Fruit fly (Drosophila melanogaster) whole organism, embryonic: ENCODE measurements around the gene CG44044.

ENCODE experiments used
- Atf6 ChIP-seq: fragments of 200-800 bp; sonication (Bioruptor generic); IDR thresholded peaks from 2 replicates; pipeline ENCODE4 v1.3.6; 2022; ENCODE audit warnings: missing biosample characterization, missing genetic modification characterization
- CG11085 ChIP-seq: fragments of 200-800 bp; sonication (Bioruptor generic); IDR thresholded peaks from 2 replicates; pipeline ENCODE4 v1.3.6; 2022; ENCODE audit warnings: missing biosample characterization, missing genetic modification characterization
- CG11560 ChIP-seq: fragments of 200-800 bp; sonication (Bioruptor generic); IDR thresholded peaks from 3 replicates; pipeline ENCODE4 v1.3.6; 2022; ENCODE audit warnings: missing biosample characterization, missing genetic modification characterization
- CG12236 ChIP-seq: fragments of 200-800 bp; sonication (Bioruptor generic); optimal IDR thresholded peaks from 2 replicates; lab custom pipeline; 2016; ENCODE audit warnings: missing biosample characterization, missing genetic modification characterization
- CG14667 ChIP-seq: fragments of 200-800 bp; sonication (Bioruptor generic); IDR thresholded peaks from 2 replicates; pipeline ENCODE4 v1.3.6; 2022; ENCODE audit warnings: missing biosample characterization, missing genetic modification characterization
- CG15073 ChIP-seq: fragments of 200-800 bp; sonication (Bioruptor generic); optimal IDR thresholded peaks from 2 replicates; lab custom pipeline; 2016; ENCODE audit warnings: missing biosample characterization, missing genetic modification characterization
- CG15696 ChIP-seq: fragments of 200-800 bp; sonication (Bioruptor generic); optimal IDR thresholded peaks from 2 replicates; lab custom pipeline; 2019; ENCODE audit warnings: missing biosample characterization, mild to moderate bottlenecking, missing genetic modification characterization, moderate library complexity
- CG3065 ChIP-seq: fragments of 200-800 bp; sonication (Bioruptor generic); optimal IDR thresholded peaks from 2 replicates; lab custom pipeline; 2016; ENCODE audit warnings: missing biosample characterization, missing genetic modification characterization
- CG31388 ChIP-seq: fragments of 200-800 bp; sonication (Bioruptor generic); optimal IDR thresholded peaks from 2 replicates; lab custom pipeline; 2016; ENCODE audit warnings: missing biosample characterization, missing genetic modification characterization
- CG31441 ChIP-seq: fragments of 200-800 bp; sonication (Bioruptor generic); IDR thresholded peaks from 2 replicates; pipeline ENCODE4 v1.3.6; 2022; ENCODE audit warnings: missing biosample characterization, missing genetic modification characterization
- CG4282 ChIP-seq: fragments of 200-800 bp; sonication (Bioruptor generic); optimal IDR thresholded peaks from 2 replicates; lab custom pipeline; 2016; ENCODE audit warnings: missing biosample characterization, missing genetic modification characterization
- CG7556 ChIP-seq: fragments of 200-800 bp; sonication (Bioruptor generic); optimal IDR thresholded peaks from 2 replicates; lab custom pipeline; 2017; ENCODE audit warnings: missing biosample characterization, mild to moderate bottlenecking, missing genetic modification characterization
- CG7839 ChIP-seq: fragments of 200-800 bp; sonication (Bioruptor generic); optimal IDR thresholded peaks from 3 replicates; lab custom pipeline; 2018; ENCODE audit warnings: missing biosample characterization, mild to moderate bottlenecking, missing genetic modification characterization, moderate library complexity
- CG7928 ChIP-seq: fragments of 200-800 bp; sonication (Bioruptor generic); optimal IDR thresholded peaks from 2 replicates; lab custom pipeline; 2017; ENCODE audit warnings: missing biosample characterization, mild to moderate bottlenecking, missing genetic modification characterization
- CG8281 ChIP-seq: fragments of 200-800 bp; sonication (Bioruptor generic); optimal IDR thresholded peaks from 2 replicates; lab custom pipeline; 2018; ENCODE audit warnings: missing biosample characterization, mild to moderate bottlenecking, missing genetic modification characterization, moderate library complexity
- CG8924 ChIP-seq: fragments of 200-800 bp; optimal IDR thresholded peaks from 3 replicates; lab custom pipeline; 2019; ENCODE audit warnings: missing biosample characterization, mild to moderate bottlenecking, missing genetic modification characterization, moderate library complexity
- CTCF ChIP-seq: fragments of 200-800 bp; sonication (Bioruptor generic); optimal IDR thresholded peaks from 2 replicates; lab custom pipeline; 2017; ENCODE audit warnings: missing biosample characterization, mild to moderate bottlenecking, missing genetic modification characterization, moderate library complexity
- Doc2 ChIP-seq: fragments of 200-800 bp; sonication (Bioruptor generic); IDR thresholded peaks from 2 replicates; pipeline ENCODE4 v1.3.6; 2022; ENCODE audit warnings: missing biosample characterization, missing genetic modification characterization
- Drgx ChIP-seq: fragments of 200-800 bp; sonication (Bioruptor generic); IDR thresholded peaks from 2 replicates; pipeline ENCODE4 v1.3.6; 2022; ENCODE audit warnings: missing biosample characterization, missing genetic modification characterization
- Ets65A ChIP-seq: fragments of 200-800 bp; sonication (Bioruptor generic); peaks from one replicate; lab custom pipeline; 2016; ENCODE audit warnings: missing biosample characterization, missing genetic modification characterization
- Hand ChIP-seq: fragments of 200-800 bp; sonication (Bioruptor generic); optimal IDR thresholded peaks from 2 replicates; lab custom pipeline; 2017; ENCODE audit warnings: mild to moderate bottlenecking, missing biosample characterization, missing genetic modification reagents, missing genetic modification characterization
- Med ChIP-seq: fragments of 200-800 bp; sonication (Bioruptor generic); peaks from one replicate; lab custom pipeline; 2016; ENCODE audit warnings: missing biosample characterization, missing genetic modification characterization, mild to moderate bottlenecking, inconsistent platforms, moderate library complexity
- NC2β ChIP-seq: fragments of 200-800 bp; sonication (Bioruptor generic); optimal IDR thresholded peaks from 2 replicates; lab custom pipeline; 2016; ENCODE audit warnings: missing biosample characterization, missing genetic modification characterization
- NfI ChIP-seq: fragments of 200-800 bp; sonication (Bioruptor generic); optimal IDR thresholded peaks from 3 replicates; lab custom pipeline; 2018; ENCODE audit warnings: missing biosample characterization, mild to moderate bottlenecking, missing genetic modification characterization, moderate library complexity
- Ptx1 ChIP-seq: fragments of 200-800 bp; sonication (Bioruptor generic); IDR thresholded peaks from 2 replicates; pipeline ENCODE4 v1.3.6; 2022; ENCODE audit warnings: missing biosample characterization, missing genetic modification characterization
- Six4 ChIP-seq: fragments of 200-800 bp; sonication (Bioruptor generic); optimal IDR thresholded peaks from 2 replicates; lab custom pipeline; 2016; ENCODE audit warnings: missing biosample characterization, missing genetic modification characterization
- Stat92E ChIP-seq, 3 experiments: fragments of >200 bp in 2 of 3; fragments of 200-800 bp in 1 of 3; sonication (Bioruptor generic) in 1 of 3; optimal IDR thresholded peaks; 2 replicates each; lab custom pipeline; 2017 to 2019; ENCODE audit warnings: missing biosample characterization in 3 of 3, missing genetic modification characterization in 3 of 3, mild to moderate bottlenecking in 1 of 3, moderate library complexity in 1 of 3
- bsh ChIP-seq, 2 experiments: fragments of 200-800 bp; sonication (Bioruptor generic); optimal IDR thresholded peaks; 2 replicates each; lab custom pipeline; 2017 to 2018; ENCODE audit warnings: mild to moderate bottlenecking in 2 of 2, missing biosample characterization in 2 of 2, missing genetic modification characterization in 2 of 2, moderate library complexity in 1 of 2
- croc ChIP-seq: fragments of 200-800 bp; sonication (Bioruptor generic); conservative IDR thresholded peaks from 3 replicates; pipeline ENCODE4 v1.3.6; 2022; ENCODE audit warnings: missing biosample characterization, missing genetic modification characterization
- disco-r ChIP-seq: fragments of 200-800 bp; sonication (Bioruptor generic); optimal IDR thresholded peaks from 2 replicates; lab custom pipeline; 2016; ENCODE audit warnings: missing biosample characterization, missing genetic modification characterization
- ems ChIP-seq: fragments of 200-800 bp; sonication (Bioruptor generic); optimal IDR thresholded peaks from 3 replicates; lab custom pipeline; 2016; ENCODE audit warnings: missing biosample characterization, missing genetic modification characterization
- hb ChIP-seq: fragments of 200-800 bp; sonication (Bioruptor generic); IDR thresholded peaks from 3 replicates; pipeline ENCODE4 v1.3.6; 2022; ENCODE audit warnings: missing biosample characterization, missing genetic modification characterization; ENCODE audit not compliant: partially characterized antibody
- hbn ChIP-seq: fragments of 200-800 bp; sonication (Bioruptor generic); IDR thresholded peaks from 2 replicates; pipeline ENCODE4 v1.3.6; 2022; ENCODE audit warnings: missing biosample characterization, missing genetic modification characterization; ENCODE audit not compliant: partially characterized antibody
- jing ChIP-seq: fragments of 200-800 bp; sonication (Bioruptor generic); optimal IDR thresholded peaks from 2 replicates; lab custom pipeline; 2018; ENCODE audit warnings: missing biosample characterization, mild to moderate bottlenecking, missing genetic modification characterization
- lilli ChIP-seq: fragments of 200-800 bp; sonication (Bioruptor generic); optimal IDR thresholded peaks from 3 replicates; lab custom pipeline; 2016; ENCODE audit warnings: missing biosample characterization, missing genetic modification characterization
- nom ChIP-seq: fragments of 200-800 bp; sonication (Bioruptor generic); optimal IDR thresholded peaks from 2 replicates; lab custom pipeline; 2017; ENCODE audit warnings: missing biosample characterization, missing genetic modification characterization, mild to moderate bottlenecking, moderate library complexity, missing genetic modification reagents
- pan ChIP-seq, 4 experiments: fragments of >200 bp in 3 of 4; fragments of 200-800 bp in 1 of 4; sonication (Bioruptor generic) in 1 of 4; optimal IDR thresholded peaks in 3 of 4; IDR thresholded peaks in 1 of 4; 2 replicates each; pipeline versions ENCODE4 v1.3.6 to Lab custom; 2017 to 2022; ENCODE audit warnings: missing biosample characterization in 2 of 4, missing genetic modification characterization in 2 of 4, mixed read lengths in 1 of 4
- pho ChIP-seq: fragments of 200-800 bp; sonication (Bioruptor generic); optimal IDR thresholded peaks from 2 replicates; lab custom pipeline; 2016; ENCODE audit warnings: missing biosample characterization, missing genetic modification characterization
- prd ChIP-seq, 3 experiments: fragments of >200 bp in 2 of 3; fragments of 200-800 bp in 1 of 3; sonication (Bioruptor generic) in 1 of 3; optimal IDR thresholded peaks in 2 of 3; IDR thresholded peaks in 1 of 3; 2 replicates in 2 of 3; 3 replicates in 1 of 3; pipeline versions ENCODE4 v1.3.6 to Lab custom; 2017 to 2022; ENCODE audit warnings: missing biosample characterization in 1 of 3, missing genetic modification characterization in 1 of 3
- ranshi ChIP-seq: fragments of 200-800 bp; sonication (Bioruptor generic); IDR thresholded peaks from 2 replicates; pipeline ENCODE4 v1.3.6; 2022; ENCODE audit warnings: missing biosample characterization, missing genetic modification characterization
- sc ChIP-seq, 3 experiments: fragments of >200 bp in 2 of 3; fragments of 200-800 bp in 1 of 3; sonication (Bioruptor generic) in 1 of 3; optimal IDR thresholded peaks; 2 replicates in 2 of 3; 3 replicates in 1 of 3; lab custom pipeline; 2017; ENCODE audit warnings: mild to moderate bottlenecking in 1 of 3, missing biosample characterization in 1 of 3, missing genetic modification characterization in 1 of 3, missing genetic modification reagents in 1 of 3
- sens ChIP-seq: fragments of 200-800 bp; sonication (Bioruptor generic); peaks from one replicate; lab custom pipeline; 2016; ENCODE audit warnings: missing biosample characterization, missing genetic modification characterization
- sr ChIP-seq: fragments of 200-800 bp; sonication (Bioruptor generic); IDR thresholded peaks from 3 replicates; pipeline ENCODE4 v1.3.6; 2022; ENCODE audit warnings: missing biosample characterization, missing genetic modification characterization
- tin ChIP-seq: fragments of 200-800 bp; sonication (Bioruptor generic); optimal IDR thresholded peaks from 3 replicates; lab custom pipeline; 2016; ENCODE audit warnings: missing biosample characterization, missing genetic modification characterization
- tx ChIP-seq: fragments of 200-800 bp; sonication (Bioruptor generic); optimal IDR thresholded peaks from 2 replicates; lab custom pipeline; 2016; ENCODE audit warnings: missing biosample characterization, missing genetic modification characterization
- vvl ChIP-seq: fragments of 200-800 bp; sonication (Bioruptor generic); IDR thresholded peaks from 2 replicates; pipeline ENCODE4 v1.3.6; 2022; ENCODE audit warnings: missing biosample characterization, missing genetic modification characterization

Gene CG44044

DNA sequence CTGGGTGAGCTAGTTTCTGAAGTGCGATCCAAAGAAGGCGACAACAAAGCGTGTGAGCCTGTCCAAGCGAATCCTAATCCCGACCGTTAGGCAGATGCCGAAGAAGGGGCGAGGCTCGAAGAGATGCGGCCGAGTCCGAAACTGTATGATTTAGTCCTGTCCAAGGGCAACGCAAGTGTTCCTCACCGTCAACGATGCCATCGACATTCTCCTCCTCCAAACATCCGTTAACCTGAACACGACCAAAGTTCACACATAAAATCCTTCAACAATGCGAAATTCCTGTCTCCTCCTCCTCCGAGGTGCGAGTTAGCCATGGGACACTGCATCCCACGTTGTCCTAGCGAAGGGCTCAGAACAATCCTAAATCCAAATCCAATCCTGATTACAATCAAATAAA, 17.8 kb downstream of the CG44044 start, which contains the start of gene Sulf1:
Gene Sulf1, minus strand, starts transcription at position 101 of the 400 bp plus-strand sequence.
- TF ChIP-seq Atf6 (GFP tag; lab: Robert Waterston, UW): 0 out of 2 replicates have a peak, but pooled peaks have one; percentile 29
- TF ChIP-seq Ets65A (GFP tag; lab: Kevin White, UChicago): no peak
- TF ChIP-seq ems (GFP tag; lab: Kevin White, UChicago): no peak
- TF ChIP-seq croc (GFP tag; lab: Robert Waterston, UW): no peak
- 0 out of 2 replicates have a peak, but pooled peaks have one; percentile 22 for TF ChIP-seq ranshi (GFP tag; lab: Robert Waterston, UW)
- no peak for TF ChIP-seq CG15696 (tag; lab: Kevin White, UChicago)
- no peak for TF ChIP-seq vvl (GFP tag; lab: Robert Waterston, UW)
- no peak for TF ChIP-seq NC2β (GFP tag; lab: Kevin White, UChicago)
- TF ChIP-seq hbn (GFP tag; lab: Robert Waterston, UW): no peak
- TF ChIP-seq CG7928 (GFP tag; lab: Kevin White, UChicago): no peak
- TF ChIP-seq hb: 0 out of 3 replicates have a peak, but pooled peaks have one; percentile 12
- TF ChIP-seq, all 482 proteins: peak for 3

DNA sequence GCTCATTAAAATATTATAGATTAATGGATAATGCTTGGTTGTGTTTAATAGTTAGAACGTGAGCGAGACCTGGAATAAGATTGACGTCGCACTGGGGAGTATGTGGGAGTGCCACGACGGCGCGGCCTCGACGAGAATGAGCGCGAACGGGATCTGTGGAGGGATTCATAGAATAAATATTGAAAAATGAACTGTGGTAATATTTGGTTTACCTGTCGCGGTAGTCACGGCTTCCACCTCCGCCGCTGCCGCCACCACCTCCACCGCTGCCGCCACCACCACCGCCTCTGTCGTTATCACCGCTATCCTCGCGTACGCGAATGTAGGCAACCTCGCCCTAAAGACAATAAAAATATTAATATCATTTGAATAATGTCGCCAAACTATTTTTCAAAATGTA, 19.0 kb downstream of the CG44044 start:
- TF ChIP-seq nom (GFP tag; lab: Kevin White, UChicago) (peak; percentile 46), CG31388 (no peak), pan (optimal IDR thresholded peaks at IDR 0.05; lab: Kevin White, UChicago) (no peak), pan (GFP tag; optimal IDR thresholded peaks at IDR 0.05 in 1 of 2, IDR thresholded peaks at IDR 0.05 in 1 of 2) (no peak), sens (GFP tag; lab: Kevin White, UChicago) (peak; percentile 11), Drgx (GFP tag; lab: Robert Waterston, UW) (peak; percentile 45), Med (GFP tag; lab: Kevin White, UChicago) (peak; percentile 49), bsh (GFP tag; optimal IDR thresholded peaks at IDR 0.05; lab: Kevin White, UChicago) (peak in 1 of 2 experiments; percentile 15)

dm6 chr3R:16341817-16342374, 20.3 kb downstream of the CG44044 start, which contains the start of the genes SF2 and pad:
Gene SF2, minus strand, starts transcription at chr3R:16341988.
Gene pad, plus strand, starts transcription at chr3R:16342318.
- no peak for TF ChIP-seq sc (optimal IDR thresholded peaks at IDR 0.05; lab: Kevin White, UChicago)
- TF ChIP-seq sc (GFP tag; optimal IDR thresholded peaks at IDR 0.05; lab: Kevin White, UChicago): peak; percentile 34
- no peak for TF ChIP-seq prd (optimal IDR thresholded peaks at IDR 0.05; lab: Kevin White, UChicago)
- peak; percentile 86 for TF ChIP-seq prd (GFP tag; IDR thresholded peaks at IDR 0.05; lab: Robert Waterston, UW)
- peak; percentile 91 for TF ChIP-seq lilli (GFP tag; lab: Kevin White, UChicago)
- peak; percentile 86 for TF ChIP-seq pho (GFP tag; lab: Kevin White, UChicago)
- TF ChIP-seq CG7556 (GFP tag; lab: Kevin White, UChicago): peak; percentile 63
- no peak for TF ChIP-seq sr (GFP tag; lab: Robert Waterston, UW)
- TF ChIP-seq Ptx1 (GFP tag; lab: Robert Waterston, UW): peak; percentile 81
- peak; percentile 47 for TF ChIP-seq CG3065 (GFP tag; lab: Kevin White, UChicago)
- TF ChIP-seq Stat92E (GFP tag; optimal IDR thresholded peaks at IDR 0.05; lab: Kevin White, UChicago): peak in 1 of 3 experiments; percentile 44
- TF ChIP-seq Six4 (GFP tag; lab: Kevin White, UChicago): peak; percentile 65
- TF ChIP-seq CG31441 (GFP tag; lab: Robert Waterston, UW): peak; percentile 77
- no peak for TF ChIP-seq CG7928 (GFP tag; lab: Kevin White, UChicago)
- peak; percentile 76 for TF ChIP-seq CG7839 (tag; lab: Kevin White, UChicago)
- peak; percentile 71 for TF ChIP-seq tx (GFP tag; lab: Kevin White, UChicago)
- peak; percentile 83 for TF ChIP-seq CG8924 (tag; lab: Kevin White, UChicago)
- no peak for TF ChIP-seq Doc2 (GFP tag; lab: Robert Waterston, UW)
- TF ChIP-seq CG8281 (tag; lab: Kevin White, UChicago): peak; percentile 12
- peak; percentile 9 for TF ChIP-seq CTCF (GFP tag; lab: Kevin White, UChicago)
- TF ChIP-seq Hand (GFP tag; lab: Kevin White, UChicago): peak; percentile 42
- TF ChIP-seq NfI (GFP tag; lab: Kevin White, UChicago): peak; percentile 76
- peak; percentile 58 for TF ChIP-seq disco-r (GFP tag; lab: Kevin White, UChicago)
- TF ChIP-seq CG12236 (GFP tag; lab: Kevin White, UChicago): peak; percentile 16
- peak; percentile 42 for TF ChIP-seq CG4282 (GFP tag; lab: Kevin White, UChicago)
- peak; percentile 69 for TF ChIP-seq CG11085 (GFP tag; lab: Robert Waterston, UW)
- peak; percentile 35 for TF ChIP-seq CG15073 (GFP tag; lab: Kevin White, UChicago)
- no peak for TF ChIP-seq CG14667 (GFP tag; lab: Robert Waterston, UW)
- TF ChIP-seq tin (GFP tag; lab: Kevin White, UChicago): peak; percentile 88
- peak; percentile 32 for TF ChIP-seq jing (GFP tag; lab: Kevin White, UChicago)
- peak; percentile 52; the same call in 1 of the 3 replicates for TF ChIP-seq CG11560 (tag; lab: Robert Waterston, UW)
